Worm (Caenorhabditis elegans) whole organism, early embryonic: Measurements from ENCODE around the gene kcnl-1.

ENCODE experiments used
- B0310.2 ChIP-seq: sonication (generic microtip); optimal IDR thresholded peaks from 2 replicates; lab custom pipeline; 2016; ENCODE audit warnings: mild to moderate bottlenecking, missing genetic modification characterization, missing compliant biosample characterization
- F13C5.2 ChIP-seq: sonication (generic microtip); optimal IDR thresholded peaks from 2 replicates; lab custom pipeline; 2017; ENCODE audit warnings: mild to moderate bottlenecking, missing genetic modification characterization, inconsistent platforms, missing compliant biosample characterization
- aly-1 ChIP-seq: sonication (generic microtip); optimal IDR thresholded peaks from 2 replicates; lab custom pipeline; 2016; ENCODE audit warnings: missing genetic modification characterization, missing compliant biosample characterization
- ama-1 ChIP-seq: fragments of 150-350 bp; optimal IDR thresholded peaks from 2 replicates; lab custom pipeline; 2014
- ceh-13 ChIP-seq: fragments of 200-800 bp; sonication (Bioruptor generic); optimal IDR thresholded peaks from 2 replicates; lab custom pipeline; 2018; ENCODE audit warnings: mild to moderate bottlenecking, missing genetic modification characterization, missing compliant biosample characterization
- ceh-36 ChIP-seq: sonication (generic microtip); optimal IDR thresholded peaks from 2 replicates; lab custom pipeline; 2016; ENCODE audit warnings: missing genetic modification characterization, inconsistent platforms, missing compliant biosample characterization
- ets-7 ChIP-seq: sonication (generic microtip); optimal IDR thresholded peaks from 2 replicates; lab custom pipeline; 2016; ENCODE audit warnings: missing genotype, missing genetic modification characterization, missing compliant biosample characterization
- flt-1 ChIP-seq: fragments of 200-800 bp; sonication (Bioruptor generic); IDR thresholded peaks from 2 replicates; pipeline ENCODE4 v1.3.6; 2022; ENCODE audit warnings: missing genetic modification characterization, missing compliant biosample characterization
- hmbx-1 ChIP-seq: sonication (generic microtip); optimal IDR thresholded peaks from 2 replicates; lab custom pipeline; 2016; ENCODE audit warnings: mild to moderate bottlenecking, missing genetic modification characterization, missing compliant biosample characterization
- hmg-4 ChIP-seq: fragments of 200-800 bp; sonication (Bioruptor generic); optimal IDR thresholded peaks from 2 replicates; lab custom pipeline; 2018; ENCODE audit warnings: mild to moderate bottlenecking, missing genetic modification characterization, missing compliant biosample characterization
- hnd-1 ChIP-seq: sonication (generic microtip); optimal IDR thresholded peaks from 2 replicates; lab custom pipeline; 2016; ENCODE audit warnings: missing genetic modification characterization, missing compliant biosample characterization
- pes-1 ChIP-seq: fragments of 200-800 bp; sonication (Bioruptor generic); IDR thresholded peaks from 2 replicates; pipeline ENCODE4 v1.3.6; 2022; ENCODE audit warnings: missing genetic modification reagents, missing genetic modification characterization, missing compliant biosample characterization
- scrt-1 ChIP-seq: fragments of 200-800 bp; sonication (Bioruptor generic); IDR thresholded peaks from 2 replicates; pipeline ENCODE4 v1.3.6; 2022; ENCODE audit warnings: missing genetic modification characterization, missing compliant biosample characterization
- sea-1 ChIP-seq: fragments of 200-800 bp; sonication (Bioruptor generic); conservative IDR thresholded peaks from 2 replicates; pipeline ENCODE4 v1.3.6; 2022; ENCODE audit warnings: missing genetic modification characterization, missing compliant biosample characterization
- tbx-11 ChIP-seq: fragments of 200-800 bp; sonication (Bioruptor generic); IDR thresholded peaks from 2 replicates; pipeline ENCODE4 v1.3.6; 2022; ENCODE audit warnings: missing genetic modification characterization, missing compliant biosample characterization
- tbx-37 ChIP-seq: fragments of 200-800 bp; sonication (Bioruptor generic); conservative IDR thresholded peaks from 2 replicates; pipeline ENCODE4 v1.3.6; 2022; ENCODE audit warnings: missing genetic modification reagents, missing genetic modification characterization, missing compliant biosample characterization
- tra-4 ChIP-seq: sonication (generic microtip); optimal IDR thresholded peaks from 2 replicates; lab custom pipeline; 2017; ENCODE audit warnings: missing genetic modification characterization, missing compliant biosample characterization

Gene kcnl-1

ce11 chrV:19613161-19613560, 48.0 kb downstream of the kcnl-1 start, which contains the start of gene nlp-26:
nlp-26 (plus strand) TSS chrV:19613461.
- TF ChIP-seq hmbx-1 (tag; lab: Kevin White, UChicago) (no peak), sea-1 (GFP tag; lab: Robert Waterston, UW) (no peak), B0310.2 (tag; lab: Kevin White, UChicago) (no peak), pes-1 (GFP tag; lab: Robert Waterston, UW) (no peak), tbx-37 (GFP tag; lab: Robert Waterston, UW) (no peak), ama-1 (lab: Kevin White, UChicago) (no peak), tbx-11 (GFP tag; lab: Robert Waterston, UW) (no peak), tra-4 (tag; lab: Kevin White, UChicago) (no peak), aly-1 (no peak), hmg-4 (GFP tag; lab: Kevin White, UChicago) (no peak), hnd-1 (tag; lab: Kevin White, UChicago) (no peak), flt-1 (GFP tag; lab: Robert Waterston, UW) (no peak), ets-7 (tag; lab: Kevin White, UChicago) (no peak), scrt-1 (GFP tag; lab: Robert Waterston, UW) (no peak), ceh-36 (tag; lab: Kevin White, UChicago) (no peak), F13C5.2 (no peak), ceh-13 (GFP tag; lab: Kevin White, UChicago) (no peak)

ce11 chrV:19620098-19620497, 54.9 kb downstream of the kcnl-1 start:
- TF ChIP-seq ets-7 (tag; lab: Kevin White, UChicago), result no peak
- no peak for TF ChIP-seq ama-1 (lab: Kevin White, UChicago)
- TF ChIP-seq F13C5.2, result no peak
- TF ChIP-seq tbx-11 (GFP tag; lab: Robert Waterston, UW), result no peak
- TF ChIP-seq scrt-1 (GFP tag; lab: Robert Waterston, UW), result no peak
- TF ChIP-seq tbx-37 (GFP tag; lab: Robert Waterston, UW), result no peak
- no peak for TF ChIP-seq pes-1 (GFP tag; lab: Robert Waterston, UW)
- TF ChIP-seq B0310.2 (tag; lab: Kevin White, UChicago), result no peak
- TF ChIP-seq hmbx-1 (tag; lab: Kevin White, UChicago), result no peak
- no peak for TF ChIP-seq tra-4 (tag; lab: Kevin White, UChicago)
- TF ChIP-seq hmg-4 (GFP tag; lab: Kevin White, UChicago), result no peak
- TF ChIP-seq aly-1, result no peak
- TF ChIP-seq ceh-13 (GFP tag; lab: Kevin White, UChicago), result no peak
- TF ChIP-seq hnd-1 (tag; lab: Kevin White, UChicago), result no peak
- no peak for TF ChIP-seq sea-1 (GFP tag; lab: Robert Waterston, UW)
- no peak for TF ChIP-seq flt-1 (GFP tag; lab: Robert Waterston, UW)
- TF ChIP-seq ceh-36 (tag; lab: Kevin White, UChicago), result no peak

- TF ChIP-seq tbx-37 (GFP tag; lab: Robert Waterston, UW), result no peak
- TF ChIP-seq tra-4 (tag; lab: Kevin White, UChicago), result no peak
- TF ChIP-seq tbx-11 (GFP tag; lab: Robert Waterston, UW), result no peak
- peak; percentile 73 for TF ChIP-seq hmg-4 (GFP tag; lab: Kevin White, UChicago)
- no peak for TF ChIP-seq ceh-13 (GFP tag; lab: Kevin White, UChicago)
- TF ChIP-seq ama-1 (lab: Kevin White, UChicago), result no peak
- peak; percentile 18; the same call in 1 of the 2 replicates for TF ChIP-seq flt-1 (GFP tag; lab: Robert Waterston, UW)
- TF ChIP-seq ceh-36 (tag; lab: Kevin White, UChicago), result no peak
- TF ChIP-seq scrt-1 (GFP tag; lab: Robert Waterston, UW), result no peak; the same call in 1 of the 2 replicates
- no peak for TF ChIP-seq B0310.2 (tag; lab: Kevin White, UChicago)
- no peak for TF ChIP-seq ets-7 (tag; lab: Kevin White, UChicago)
- TF ChIP-seq pes-1 (GFP tag; lab: Robert Waterston, UW), result no peak
- TF ChIP-seq F13C5.2, result peak; percentile 26
- 0 out of 2 replicates have a peak, but pooled peaks have one; percentile 41 for TF ChIP-seq sea-1 (GFP tag; lab: Robert Waterston, UW)
Observed at ce11 chrV:19622440-19622914, 57.3 kb downstream of the kcnl-1 start, which contains the start of gene Y43F8C.3. Y43F8C.3 (minus strand) TSS chrV:19622626.

ce11 chrV:19623523-19624312, 58.5 kb downstream of the kcnl-1 start:
- TF ChIP-seq tbx-37 (GFP tag; lab: Robert Waterston, UW) (no peak), tra-4 (tag; lab: Kevin White, UChicago) (no peak), ceh-13 (GFP tag; lab: Kevin White, UChicago) (no peak), hmbx-1 (tag; lab: Kevin White, UChicago) (no peak), hmg-4 (GFP tag; lab: Kevin White, UChicago) (no peak), ama-1 (lab: Kevin White, UChicago) (no peak), aly-1 (no peak), hnd-1 (tag; lab: Kevin White, UChicago) (no peak), ets-7 (tag; lab: Kevin White, UChicago) (no peak), sea-1 (GFP tag; lab: Robert Waterston, UW) (no peak), pes-1 (GFP tag; lab: Robert Waterston, UW) (no peak), F13C5.2 (no peak), ceh-36 (tag; lab: Kevin White, UChicago) (no peak), B0310.2 (tag; lab: Kevin White, UChicago) (no peak), tbx-11 (GFP tag; lab: Robert Waterston, UW) (no peak), scrt-1 (GFP tag; lab: Robert Waterston, UW) (no peak), flt-1 (GFP tag; lab: Robert Waterston, UW) (no peak)

- no peak for TF ChIP-seq ets-7 (tag; lab: Kevin White, UChicago)
- no peak for TF ChIP-seq hmbx-1 (tag; lab: Kevin White, UChicago)
- TF ChIP-seq scrt-1 (GFP tag; lab: Robert Waterston, UW), result no peak
- TF ChIP-seq aly-1, result no peak
- no peak for TF ChIP-seq F13C5.2
- TF ChIP-seq sea-1 (GFP tag; lab: Robert Waterston, UW), result no peak
- no peak for TF ChIP-seq ceh-36 (tag; lab: Kevin White, UChicago)
- TF ChIP-seq hnd-1 (tag; lab: Kevin White, UChicago), result no peak
- TF ChIP-seq ama-1 (lab: Kevin White, UChicago), result no peak
- no peak for TF ChIP-seq hmg-4 (GFP tag; lab: Kevin White, UChicago)
- no peak for TF ChIP-seq tbx-37 (GFP tag; lab: Robert Waterston, UW)
- TF ChIP-seq tbx-11 (GFP tag; lab: Robert Waterston, UW), result no peak
- TF ChIP-seq pes-1 (GFP tag; lab: Robert Waterston, UW), result no peak
- no peak for TF ChIP-seq B0310.2 (tag; lab: Kevin White, UChicago)
- TF ChIP-seq ceh-13 (GFP tag; lab: Kevin White, UChicago), result no peak
- TF ChIP-seq flt-1 (GFP tag; lab: Robert Waterston, UW), result no peak
- TF ChIP-seq tra-4 (tag; lab: Kevin White, UChicago), result no peak
Observed at ce11 chrV:19624749-19625148, 59.6 kb downstream of the kcnl-1 start, which contains the start of gene dyf-19. dyf-19 (plus strand) TSS chrV:19625049.
